Worm (Caenorhabditis elegans) whole organism, mixed stage, embryonic: ENCODE results near the gene ceh-92.

ENCODE experiments used
- M03D4.4 ChIP-seq: sonication (generic microtip); optimal IDR thresholded peaks from 2 replicates; lab custom pipeline; 2017; ENCODE audit warnings: mild to moderate bottlenecking, missing genetic modification characterization, missing compliant biosample characterization
- bed-3 ChIP-seq: fragments of 200-800 bp; sonication (Bioruptor generic); optimal IDR thresholded peaks from 3 replicates; lab custom pipeline; 2018; ENCODE audit warnings: mild to moderate bottlenecking, missing genetic modification characterization, moderate library complexity, missing compliant biosample characterization
- blmp-1 ChIP-seq: fragments of 150-350 bp; optimal IDR thresholded peaks from 2 replicates; lab custom pipeline; 2014; ENCODE audit warnings: missing biosample characterization, missing genetic modification characterization
- ceh-39 ChIP-seq: fragments of 150-350 bp; optimal IDR thresholded peaks from 2 replicates; lab custom pipeline; 2014; ENCODE audit warnings: missing biosample characterization, missing genetic modification characterization
- ceh-43 ChIP-seq: fragments of 200-800 bp; sonication (Bioruptor generic); optimal IDR thresholded peaks from 2 replicates; lab custom pipeline; 2018; ENCODE audit warnings: mild to moderate bottlenecking, missing genetic modification characterization, moderate library complexity, missing compliant biosample characterization
- ceh-83 ChIP-seq: fragments of 200-800 bp; sonication (Bioruptor generic); optimal IDR thresholded peaks from 2 replicates; lab custom pipeline; 2018; ENCODE audit warnings: mild to moderate bottlenecking, missing genetic modification characterization, missing compliant biosample characterization
- ces-1 ChIP-seq: fragments of 150-350 bp; optimal IDR thresholded peaks from 2 replicates; lab custom pipeline; 2014; ENCODE audit warnings: missing biosample characterization, missing genetic modification reagents, missing genetic modification characterization
- cnd-1 ChIP-seq: fragments of 200-800 bp; sonication (Bioruptor generic); optimal IDR thresholded peaks from 2 replicates; lab custom pipeline; 2018; ENCODE audit warnings: mild to moderate bottlenecking, missing genetic modification characterization, missing compliant biosample characterization
- drap-1 ChIP-seq: fragments of 200-800 bp; sonication (Bioruptor generic); optimal IDR thresholded peaks from 3 replicates; lab custom pipeline; 2018; ENCODE audit warnings: mild to moderate bottlenecking, missing genetic modification characterization, missing compliant biosample characterization
- elt-1 ChIP-seq: sonication (generic microtip); optimal IDR thresholded peaks from 2 replicates; lab custom pipeline; 2017; ENCODE audit warnings: missing genetic modification characterization, mild to moderate bottlenecking, missing compliant biosample characterization, antibody characterized with exemption, moderate library complexity, borderline replicate concordance; ENCODE audit not compliant: insufficient read depth
- flh-1 ChIP-seq: fragments of 200-800 bp; sonication (Bioruptor generic); optimal IDR thresholded peaks from 2 replicates; lab custom pipeline; 2018; ENCODE audit warnings: mild to moderate bottlenecking, missing genetic modification characterization, moderate library complexity, missing compliant biosample characterization
- hlh-1 ChIP-seq: fragments of 150-350 bp; optimal IDR thresholded peaks from 2 replicates; lab custom pipeline; 2014; ENCODE audit warnings: missing biosample characterization, missing genetic modification reagents, missing genetic modification characterization
- lin-13 ChIP-seq: fragments of 150-350 bp; optimal IDR thresholded peaks from 2 replicates; lab custom pipeline; 2014; ENCODE audit warnings: missing biosample characterization, missing genetic modification characterization
- lin-32 ChIP-seq: fragments of 200-800 bp; sonication (Bioruptor generic); optimal IDR thresholded peaks from 2 replicates; lab custom pipeline; 2018; ENCODE audit warnings: mild to moderate bottlenecking, missing genetic modification characterization, missing compliant biosample characterization
- lsy-2 ChIP-seq: fragments of 150-350 bp; optimal IDR thresholded peaks from 2 replicates; lab custom pipeline; 2014; ENCODE audit warnings: missing biosample characterization, missing genetic modification characterization
- mab-5 ChIP-seq: fragments of 150-350 bp; optimal IDR thresholded peaks from 2 replicates; lab custom pipeline; 2014; ENCODE audit warnings: missing biosample characterization, missing genetic modification characterization
- mep-1 ChIP-seq: fragments of 150-350 bp; optimal IDR thresholded peaks from 2 replicates; lab custom pipeline; 2017; ENCODE audit warnings: missing biosample characterization, missing genetic modification reagents, missing genetic modification characterization, inconsistent platforms
- mls-2 ChIP-seq: sonication (generic microtip); optimal IDR thresholded peaks from 2 replicates; lab custom pipeline; 2016; ENCODE audit warnings: mild to moderate bottlenecking, missing genetic modification characterization, moderate library complexity, missing compliant biosample characterization
- nhr-2 ChIP-seq: fragments of 150-350 bp; optimal IDR thresholded peaks from 2 replicates; lab custom pipeline; 2014; ENCODE audit warnings: missing biosample characterization, missing genetic modification characterization
- nhr-237 ChIP-seq: fragments of 150-350 bp; optimal IDR thresholded peaks from 2 replicates; lab custom pipeline; 2014; ENCODE audit warnings: missing biosample characterization, missing genetic modification characterization
- nhr-28 ChIP-seq: fragments of 150-350 bp; optimal IDR thresholded peaks from 2 replicates; lab custom pipeline; 2014; ENCODE audit warnings: missing biosample characterization, missing genetic modification characterization
- nhr-76 ChIP-seq: sonication (generic microtip); optimal IDR thresholded peaks from 2 replicates; lab custom pipeline; 2017; ENCODE audit warnings: missing biosample characterization, missing genetic modification characterization
- pha-4 ChIP-seq: fragments of 150-350 bp; optimal IDR thresholded peaks from 2 replicates; lab custom pipeline; 2018; ENCODE audit warnings: missing biosample characterization, missing genetic modification reagents, missing genetic modification characterization
- sem-2 ChIP-seq: fragments of 200-800 bp; sonication (Bioruptor generic); optimal IDR thresholded peaks from 2 replicates; lab custom pipeline; 2018; ENCODE audit warnings: mild to moderate bottlenecking, missing genetic modification characterization, missing compliant biosample characterization
- snpc-4 ChIP-seq: fragments of 150-350 bp; optimal IDR thresholded peaks from 2 replicates; lab custom pipeline; 2014; ENCODE audit warnings: missing biosample characterization, missing genetic modification characterization
- sptf-1 ChIP-seq: sonication (generic microtip); optimal IDR thresholded peaks from 2 replicates; lab custom pipeline; 2017; ENCODE audit warnings: mild to moderate bottlenecking, missing genetic modification characterization, moderate library complexity, missing compliant biosample characterization
- tbx-8 ChIP-seq: fragments of 200-800 bp; sonication (Bioruptor generic); optimal IDR thresholded peaks from 2 replicates; lab custom pipeline; 2018; ENCODE audit warnings: mild to moderate bottlenecking, missing genetic modification characterization, moderate library complexity, missing compliant biosample characterization
- unc-120 ChIP-seq: sonication (generic microtip); optimal IDR thresholded peaks from 2 replicates; lab custom pipeline; 2017; ENCODE audit warnings: missing genetic modification characterization, missing compliant biosample characterization; ENCODE audit not compliant: poor library complexity, severe bottlenecking
- unc-39 ChIP-seq: fragments of 150-350 bp; optimal IDR thresholded peaks from 2 replicates; lab custom pipeline; 2014; ENCODE audit warnings: missing biosample characterization, missing genetic modification characterization
- unc-62 ChIP-seq: fragments of 150-350 bp; optimal IDR thresholded peaks from 2 replicates; lab custom pipeline; 2014; ENCODE audit warnings: missing biosample characterization, missing genetic modification reagents, missing genetic modification characterization
- zip-8 ChIP-seq: fragments of 150-350 bp; optimal IDR thresholded peaks from 2 replicates; lab custom pipeline; 2014; ENCODE audit warnings: missing biosample characterization, missing genetic modification characterization
- ztf-11 ChIP-seq: fragments of 150-350 bp; optimal IDR thresholded peaks from 2 replicates; lab custom pipeline; 2014; ENCODE audit warnings: missing biosample characterization, missing genetic modification characterization

Gene ceh-92

DNA sequence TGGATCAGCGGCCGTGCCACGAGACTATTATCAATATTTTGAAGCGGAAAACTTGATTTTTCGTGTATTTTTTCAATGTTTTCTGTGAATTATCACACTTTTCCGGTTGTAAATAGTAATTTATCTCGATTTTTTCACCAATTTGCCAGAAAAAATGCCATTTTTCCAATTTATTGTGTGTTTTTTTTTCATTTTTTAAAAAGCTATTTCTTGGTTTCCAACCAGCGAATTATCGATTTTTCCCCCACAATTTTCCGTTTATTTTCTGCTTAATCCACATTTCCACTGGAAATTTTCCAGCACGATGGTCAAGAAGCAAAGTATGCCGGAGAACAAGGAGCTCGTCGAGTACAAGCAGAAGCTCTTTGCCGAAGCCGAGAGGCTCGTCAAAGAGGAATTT lies 13.6 kb upstream of the ceh-92 start, which contains the start of gene psme-3:
Gene psme-3, plus strand, starts transcription at position 301 of the 400 bp plus-strand sequence.
- TF ChIP-seq flh-1 (GFP tag; lab: Kevin White, UChicago) (no peak), bed-3 (GFP tag; lab: Kevin White, UChicago) (no peak), sptf-1 (tag; lab: Kevin White, UChicago) (no peak), pha-4 (tag; lab: Kevin White, UChicago) (no peak), sem-2 (GFP tag; lab: Kevin White, UChicago) (no peak), cnd-1 (no peak), ces-1 (no peak), lin-13 (tag; lab: Kevin White, UChicago) (no peak), nhr-76 (tag; lab: Kevin White, UChicago) (no peak), lin-32 (no peak), drap-1 (GFP tag; lab: Kevin White, UChicago) (no peak), mab-5 (no peak), ceh-39 (tag; lab: Kevin White, UChicago) (no peak), nhr-2 (no peak), unc-120 (no peak)

DNA sequence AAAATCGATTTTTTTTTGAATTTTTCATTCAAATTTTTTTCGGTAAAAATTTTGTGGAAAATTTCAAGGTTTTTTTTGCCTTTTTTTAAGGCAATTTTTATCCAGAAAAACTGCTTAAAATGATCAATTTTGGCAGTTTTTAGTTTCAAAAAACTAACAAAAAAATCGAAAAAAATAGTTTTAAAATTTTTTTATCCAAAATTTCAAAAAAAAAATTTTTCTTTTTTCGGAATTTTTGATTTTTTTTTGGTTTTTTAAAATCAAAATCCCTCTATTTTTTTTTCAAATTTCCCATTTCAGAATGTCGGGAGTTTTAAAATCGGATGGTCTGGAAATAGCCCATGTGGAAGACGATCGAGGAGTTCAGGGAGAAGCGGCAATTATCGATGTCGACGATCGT lies 7.5 kb upstream of the ceh-92 start, which contains the start of gene Y66D12A.8:
Gene Y66D12A.8, plus strand, starts transcription at position 301 of the 400 bp plus-strand sequence.
- TF ChIP-seq nhr-237 (tag; lab: Kevin White, UChicago) (no peak), mab-5 (no peak), zip-8 (no peak), unc-120 (no peak), lsy-2 (no peak), snpc-4 (tag; lab: Kevin White, UChicago) (no peak), ceh-83 (GFP tag; lab: Kevin White, UChicago) (no peak), unc-62 (no peak), lin-32 (no peak), pha-4 (tag; lab: Kevin White, UChicago) (no peak), sem-2 (GFP tag; lab: Kevin White, UChicago) (no peak), ceh-39 (tag; lab: Kevin White, UChicago) (no peak), ztf-11 (tag; lab: Kevin White, UChicago) (no peak)

DNA sequence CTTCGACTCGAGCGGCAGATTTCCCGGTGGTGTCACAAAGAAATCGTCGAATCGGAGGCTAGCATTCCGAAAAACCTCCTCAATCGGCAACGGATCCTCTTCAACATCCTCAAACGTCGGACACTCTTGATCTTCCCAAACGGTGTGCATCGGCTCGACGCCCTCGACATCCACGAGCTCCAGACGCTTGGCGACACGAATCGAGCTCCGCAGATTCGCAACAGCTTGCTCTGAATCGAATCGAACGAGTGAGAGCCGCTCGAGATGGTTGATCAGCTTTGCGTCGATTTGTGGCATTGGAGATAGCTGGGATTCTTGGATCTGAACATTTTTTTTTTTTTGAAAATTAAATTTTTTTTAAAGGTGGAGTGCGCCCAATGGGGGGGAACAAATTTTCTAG lies 2.0 kb upstream of the ceh-92 start:
- no peak for TF ChIP-seq sem-2 (GFP tag; lab: Kevin White, UChicago)
- no peak for TF ChIP-seq nhr-76 (tag; lab: Kevin White, UChicago)
- TF ChIP-seq drap-1 (GFP tag; lab: Kevin White, UChicago): no peak
- TF ChIP-seq lin-13 (tag; lab: Kevin White, UChicago): no peak
- TF ChIP-seq pha-4 (tag; lab: Kevin White, UChicago): no peak
- no peak for TF ChIP-seq mep-1 (tag; lab: Kevin White, UChicago)
- TF ChIP-seq elt-1 (tag; lab: Kevin White, UChicago): no peak
- no peak for TF ChIP-seq nhr-237 (tag; lab: Kevin White, UChicago)
- TF ChIP-seq blmp-1 (tag; lab: Kevin White, UChicago): no peak
- TF ChIP-seq unc-62: no peak
- TF ChIP-seq zip-8: no peak
- TF ChIP-seq ztf-11 (tag; lab: Kevin White, UChicago): no peak
- TF ChIP-seq ceh-43: no peak
- no peak for TF ChIP-seq sptf-1 (tag; lab: Kevin White, UChicago)
- TF ChIP-seq flh-1 (GFP tag; lab: Kevin White, UChicago): no peak
- TF ChIP-seq, all 35 proteins: peak for 0

DNA sequence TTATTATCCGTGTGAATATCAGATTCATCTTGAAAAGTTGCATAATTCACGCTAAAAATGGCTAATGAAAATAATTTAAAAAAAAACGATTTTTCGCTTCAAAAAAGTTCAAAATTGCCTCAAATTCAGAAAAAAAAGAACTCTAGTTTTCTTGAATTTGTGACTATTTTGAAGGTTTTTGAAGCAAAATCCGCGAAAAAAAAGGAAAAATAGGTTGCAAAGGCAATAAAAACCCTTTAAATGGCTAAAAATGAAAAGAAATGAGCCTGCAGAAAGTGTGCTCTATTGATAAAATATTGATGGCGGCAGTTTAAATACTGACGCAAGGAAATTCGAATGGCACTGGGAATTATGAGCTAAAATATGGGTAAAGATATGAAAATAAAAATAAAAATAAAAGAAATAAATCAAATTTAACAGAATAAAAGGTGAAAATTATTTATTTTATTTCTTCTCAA lies 943 bp upstream of the ceh-92 start, which contains the start of gene Y66D12A.7:
Gene Y66D12A.7, minus strand, starts transcription at position 51 of the 458 bp plus-strand sequence.
- TF ChIP-seq ceh-39 (tag; lab: Kevin White, UChicago): no peak
- peak; percentile 13 for TF ChIP-seq unc-120
- no peak for TF ChIP-seq nhr-28 (tag; lab: Kevin White, UChicago)
- no peak for TF ChIP-seq hlh-1 (tag; lab: Kevin White, UChicago)
- TF ChIP-seq ztf-11 (tag; lab: Kevin White, UChicago): no peak
- TF ChIP-seq ceh-43: no peak
- no peak for TF ChIP-seq unc-62

DNA sequence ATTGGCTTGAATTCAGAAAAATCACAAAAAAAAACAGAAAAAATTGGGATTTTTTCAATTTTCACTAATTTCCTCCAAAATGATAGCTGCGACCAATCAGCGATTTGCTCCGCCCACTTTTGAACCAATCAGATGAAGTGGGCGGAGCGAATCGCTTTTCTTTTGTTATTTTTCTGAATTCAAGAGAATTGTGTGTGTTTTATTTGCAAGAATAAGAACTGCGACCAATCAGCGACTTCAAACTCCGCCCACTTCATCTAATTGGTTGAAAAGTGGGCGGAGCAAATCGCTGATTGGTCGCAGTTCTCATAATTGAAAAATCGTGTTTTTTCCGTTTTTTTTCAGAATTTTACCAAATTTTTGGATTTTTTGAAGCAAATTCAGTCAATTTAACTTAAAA lies 1.2 kb downstream of the ceh-92 start:
- TF ChIP-seq drap-1 (GFP tag; lab: Kevin White, UChicago): no peak
- TF ChIP-seq bed-3 (GFP tag; lab: Kevin White, UChicago): no peak
- no peak for TF ChIP-seq blmp-1 (tag; lab: Kevin White, UChicago)
- no peak for TF ChIP-seq ces-1
- TF ChIP-seq sem-2 (GFP tag; lab: Kevin White, UChicago): no peak
- TF ChIP-seq tbx-8: no peak
- no peak for TF ChIP-seq unc-39 (tag; lab: Kevin White, UChicago)
- no peak for TF ChIP-seq nhr-28 (tag; lab: Kevin White, UChicago)
- no peak for TF ChIP-seq flh-1 (GFP tag; lab: Kevin White, UChicago)
- no peak for TF ChIP-seq zip-8
- no peak for TF ChIP-seq hlh-1 (tag; lab: Kevin White, UChicago)
- TF ChIP-seq ztf-11 (tag; lab: Kevin White, UChicago): no peak
- no peak for TF ChIP-seq M03D4.4
- no peak for TF ChIP-seq nhr-76 (tag; lab: Kevin White, UChicago)
- TF ChIP-seq mls-2: no peak
- no peak for TF ChIP-seq nhr-237 (tag; lab: Kevin White, UChicago)
